Worm (Caenorhabditis elegans): ENCODE data around the gene Y48C3A.14.

The Y48C3A.14 gene

DNA sequence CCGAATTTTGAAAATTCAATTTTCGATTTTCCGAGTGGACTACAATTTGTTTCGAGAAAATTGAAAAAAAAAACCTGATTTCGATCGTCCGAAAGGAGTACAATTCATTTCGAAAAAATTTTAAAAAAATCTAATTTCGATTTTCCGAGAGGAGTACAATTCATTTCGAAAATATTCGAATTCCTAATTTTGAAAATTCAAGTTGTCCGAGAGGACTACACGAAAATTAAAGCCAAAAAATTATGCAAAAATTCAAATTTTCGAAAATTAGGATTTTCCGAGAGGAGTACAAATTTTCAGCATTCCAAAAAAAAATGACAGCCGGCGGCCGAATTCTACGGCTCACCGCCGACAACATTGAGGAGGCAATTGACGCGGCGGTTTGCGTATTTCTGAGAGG, 22.8 kb downstream of the Y48C3A.14 start, which contains the start of gene Y48C3A.18:
Y48C3A.18 (plus strand) TSS at position 301 of the 400 bp plus-strand sequence.
- no peak for TF ChIP-seq hlh-13 (GFP tag; optimal IDR thresholded peaks at IDR 0.05)
- no peak for TF ChIP-seq Y22D7AL.16 (tag; optimal IDR thresholded peaks at IDR 0.05)
- TF ChIP-seq fkh-10 (GFP tag; optimal IDR thresholded peaks at IDR 0.05): no peak
- TF ChIP-seq C08G9.2 (tag; optimal IDR thresholded peaks at IDR 0.05): no peak
- no peak for TF ChIP-seq nhr-232 (tag; optimal IDR thresholded peaks at IDR 0.05)
- TF ChIP-seq ceh-45 (GFP tag; IDR thresholded peaks at IDR 0.05): no peak
- TF ChIP-seq T23F11.4 (GFP tag; optimal IDR thresholded peaks at IDR 0.05): no peak
- TF ChIP-seq sdc-2 (tag; optimal IDR thresholded peaks at IDR 0.05): no peak
- TF ChIP-seq lin-11 (tag; optimal IDR thresholded peaks at IDR 0.05): no peak
- TF ChIP-seq ceh-31 (tag; optimal IDR thresholded peaks at IDR 0.05): no peak
- TF ChIP-seq fkh-6 (tag; optimal IDR thresholded peaks at IDR 0.05): no peak
- TF ChIP-seq madf-2 (tag; optimal IDR thresholded peaks at IDR 0.05): no peak
- no peak for TF ChIP-seq hlh-6 (tag; optimal IDR thresholded peaks at IDR 0.05)
- no peak for TF ChIP-seq ceh-9 (tag; optimal IDR thresholded peaks at IDR 0.05)
- no peak for TF ChIP-seq ceh-18 (tag; optimal IDR thresholded peaks at IDR 0.05)
- no peak for TF ChIP-seq hlh-30 (tag; optimal IDR thresholded peaks at IDR 0.05; ENCODE audit: insufficient read depth)
- TF ChIP-seq eyg-1 (tag; optimal IDR thresholded peaks at IDR 0.05): no peak
- TF ChIP-seq syd-9 (tag; optimal IDR thresholded peaks at IDR 0.05): no peak
- TF ChIP-seq unc-55 (GFP tag; optimal IDR thresholded peaks at IDR 0.05): no peak

DNA sequence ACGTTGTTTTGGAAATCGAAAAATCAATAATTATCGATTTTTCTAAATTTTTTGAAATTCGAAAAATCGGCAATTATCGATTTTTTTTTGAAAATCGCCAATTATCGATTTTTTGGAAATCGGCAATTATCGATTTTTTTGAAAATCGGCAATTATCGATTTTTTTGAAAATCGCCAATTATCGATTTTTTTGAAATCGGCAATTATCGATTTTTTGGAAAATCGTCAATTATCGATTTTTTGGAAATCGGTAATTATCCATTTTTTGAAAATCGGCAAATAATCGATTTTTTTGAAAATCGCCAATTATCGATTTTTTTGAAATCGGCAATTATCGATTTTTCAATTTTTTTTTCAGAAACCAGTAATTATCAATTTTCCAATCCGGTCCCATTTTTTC, 24.5 kb downstream of the Y48C3A.14 start:
- TF ChIP-seq unc-42 (tag; optimal IDR thresholded peaks at IDR 0.05) (no peak), odd-2 (tag; optimal IDR thresholded peaks at IDR 0.05) (no peak), ceh-48 (tag; optimal IDR thresholded peaks at IDR 0.05) (peak; percentile 91), Y22D7AL.16 (tag; optimal IDR thresholded peaks at IDR 0.05) (no peak), ceh-14 (tag; optimal IDR thresholded peaks at IDR 0.05) (no peak)

DNA sequence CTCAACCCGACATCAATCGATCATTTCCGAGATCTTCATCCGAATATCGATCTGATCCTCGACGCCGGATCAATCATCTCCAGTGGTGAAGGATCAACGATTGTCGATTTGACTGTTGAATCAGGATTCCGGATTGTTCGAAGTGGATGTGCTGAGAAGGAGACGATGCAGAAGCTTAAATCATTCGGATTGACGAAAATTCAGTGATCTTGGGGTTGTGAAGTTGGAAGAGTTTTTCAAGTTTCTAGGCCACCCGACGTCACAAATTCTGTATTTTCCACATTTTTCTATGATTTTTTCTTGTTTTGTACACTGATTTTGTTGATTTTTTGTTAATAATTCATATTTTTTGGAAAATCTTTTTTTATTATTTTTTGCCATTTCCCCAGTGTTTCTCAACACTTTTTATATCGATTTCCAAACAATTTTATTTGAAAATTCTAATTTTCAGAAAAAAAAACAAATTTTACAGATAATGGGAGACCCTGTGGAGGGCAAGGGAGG, 25.0 kb downstream of the Y48C3A.14 start, which contains the start of gene Y48E1C.1:
Y48E1C.1 (plus strand) TSS at position 454 of the 504 bp plus-strand sequence.
- TF ChIP-seq lim-6 (tag; optimal IDR thresholded peaks at IDR 0.05) (no peak), che-1 (tag; optimal IDR thresholded peaks at IDR 0.05) (no peak), ttx-3 (tag; optimal IDR thresholded peaks at IDR 0.05) (no peak), ceh-14 (tag; optimal IDR thresholded peaks at IDR 0.05) (no peak), ama-1 (optimal IDR thresholded peaks at IDR 0.05) (no peak), C08G9.2 (tag; optimal IDR thresholded peaks at IDR 0.05) (no peak), hlh-8 (tag; optimal IDR thresholded peaks at IDR 0.05) (no peak), hlh-6 (tag; optimal IDR thresholded peaks at IDR 0.05) (no peak), Y22D7AL.16 (tag; optimal IDR thresholded peaks at IDR 0.05) (no peak), odd-2 (tag; optimal IDR thresholded peaks at IDR 0.05) (no peak), unc-3 (GFP tag; conservative IDR thresholded peaks at IDR 0.05) (no peak), unc-3 (tag; optimal IDR thresholded peaks at IDR 0.05) (no peak)

DNA sequence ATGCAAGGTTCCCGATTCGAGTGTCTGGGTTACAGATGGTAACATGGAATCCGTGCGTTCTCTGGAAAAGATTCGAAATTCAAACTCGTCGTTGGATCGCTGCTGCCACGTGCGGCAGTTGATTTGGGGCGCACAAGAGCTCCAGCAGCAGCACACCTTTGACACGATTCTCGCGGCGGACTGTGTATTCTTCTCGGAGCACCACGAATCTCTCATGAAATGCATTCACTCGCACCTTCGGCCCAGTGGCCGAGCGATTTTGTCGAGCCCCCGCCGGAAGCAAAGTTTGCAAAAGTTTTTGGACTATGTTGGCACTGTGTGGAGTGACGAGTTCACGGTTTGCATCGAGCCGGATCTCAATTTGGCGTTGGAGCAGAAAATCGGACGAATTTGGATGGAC, 27.0 kb downstream of the Y48C3A.14 start:
- TF ChIP-seq unc-3 (GFP tag; conservative IDR thresholded peaks at IDR 0.05) (no peak), unc-3 (tag; optimal IDR thresholded peaks at IDR 0.05) (no peak), tbx-2 (tag; optimal IDR thresholded peaks at IDR 0.05) (no peak)

DNA sequence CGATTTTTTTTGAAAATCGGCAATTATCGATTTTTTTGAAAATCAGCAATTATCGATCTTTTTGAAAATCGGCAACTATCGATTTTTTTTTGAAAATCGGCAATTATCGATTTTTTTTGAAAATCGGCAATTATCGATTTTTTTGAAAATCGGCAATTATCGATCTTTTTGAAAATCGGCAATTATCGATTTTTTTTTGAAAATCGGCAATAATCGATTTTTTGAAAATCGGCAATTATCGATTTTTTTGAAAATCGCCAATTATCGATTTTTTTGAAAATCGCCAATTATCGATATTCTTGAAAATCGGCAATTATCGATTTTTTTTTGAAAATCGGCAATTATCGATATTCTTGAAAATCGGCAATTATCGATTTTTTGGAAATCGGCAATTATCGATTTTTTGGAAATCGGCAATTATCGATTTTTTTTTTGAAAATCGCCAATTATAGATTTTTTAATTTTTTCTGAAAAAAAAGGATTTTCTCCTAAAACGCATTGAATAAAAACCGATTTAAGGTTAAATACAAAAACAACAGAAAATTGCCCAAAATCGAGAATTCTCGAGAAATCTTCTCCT, 28.0 kb downstream of the Y48C3A.14 start:
- TF ChIP-seq ztf-16 (tag; optimal IDR thresholded peaks at IDR 0.05): no peak
- peak; percentile 90 for TF ChIP-seq ceh-48 (tag; optimal IDR thresholded peaks at IDR 0.05)

DNA sequence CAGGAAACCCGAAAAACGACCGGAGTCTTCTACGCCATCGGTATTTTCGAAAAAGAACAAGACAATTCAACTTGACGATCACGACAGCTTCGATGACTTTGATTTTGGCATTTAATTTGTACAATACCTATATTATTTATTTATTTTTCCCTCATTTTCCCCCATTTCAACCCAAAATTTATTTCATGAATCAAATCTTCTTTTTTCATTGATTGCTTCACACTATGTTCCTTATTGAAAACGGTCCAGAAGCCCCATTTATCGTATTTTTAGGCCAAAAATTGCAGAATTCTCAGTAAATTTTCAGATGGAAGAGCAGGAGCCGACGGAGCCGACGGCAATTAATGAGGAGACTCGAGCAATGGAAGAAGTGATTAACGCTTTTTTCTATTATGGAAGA, 34.7 kb downstream of the Y48C3A.14 start, which contains the start of gene Y48E1C.2:
Y48E1C.2 (plus strand) TSS at position 301 of the 400 bp plus-strand sequence.
- no peak for TF ChIP-seq hlh-8 (tag; optimal IDR thresholded peaks at IDR 0.05)
- no peak for TF ChIP-seq ceh-48 (tag; optimal IDR thresholded peaks at IDR 0.05)
- no peak for TF ChIP-seq mec-3 (tag; optimal IDR thresholded peaks at IDR 0.05; ENCODE audit: borderline replicate concordance)
- no peak for TF ChIP-seq ceh-14 (tag; optimal IDR thresholded peaks at IDR 0.05)
- TF ChIP-seq ttx-3 (tag; optimal IDR thresholded peaks at IDR 0.05): no peak
- TF ChIP-seq hlh-15 (tag; optimal IDR thresholded peaks at IDR 0.05): no peak
- no peak for TF ChIP-seq ceh-18 (tag; optimal IDR thresholded peaks at IDR 0.05)
- TF ChIP-seq ceh-45 (GFP tag; IDR thresholded peaks at IDR 0.05): no peak
